Worm (Caenorhabditis elegans) whole organism, L3 larva: ENCODE results near the gene Y10G11A.1.

Experiments
- R02D3.7 ChIP-seq: fragments of 150-350 bp; optimal IDR thresholded peaks from 2 replicates; lab custom pipeline; 2014; ENCODE audit warnings: missing biosample characterization, missing genetic modification characterization
- ZK546.5 ChIP-seq: sonication (generic microtip); optimal IDR thresholded peaks from 2 replicates; lab custom pipeline; 2017; ENCODE audit warnings: missing biosample characterization, missing genetic modification characterization
- aly-2 ChIP-seq: fragments of 150-350 bp; optimal IDR thresholded peaks from 2 replicates; lab custom pipeline; 2014; ENCODE audit warnings: missing biosample characterization, missing genetic modification characterization
- ama-1 ChIP-seq: fragments of 150-350 bp; optimal IDR thresholded peaks from 2 replicates; lab custom pipeline; 2018
- ceh-16 ChIP-seq: sonication (generic microtip); optimal IDR thresholded peaks from 2 replicates; lab custom pipeline; 2017; ENCODE audit warnings: missing biosample characterization, missing genetic modification characterization
- ceh-28 ChIP-seq: fragments of 150-350 bp; optimal IDR thresholded peaks from 2 replicates; lab custom pipeline; 2014; ENCODE audit warnings: missing biosample characterization, missing genetic modification reagents, missing genetic modification characterization
- ceh-82 ChIP-seq: fragments of 150-350 bp; optimal IDR thresholded peaks from 2 replicates; lab custom pipeline; 2014; ENCODE audit warnings: missing biosample characterization, missing genetic modification characterization
- daf-12 ChIP-seq: fragments of 150-350 bp; optimal IDR thresholded peaks from 2 replicates; lab custom pipeline; 2014; ENCODE audit warnings: missing biosample characterization, missing genetic modification reagents, missing genetic modification characterization
- egl-27 ChIP-seq: sonication (generic microtip); optimal IDR thresholded peaks from 4 replicates; lab custom pipeline; 2017; ENCODE audit warnings: missing biosample characterization, missing genetic modification reagents, missing genetic modification characterization
- egl-5 ChIP-seq: fragments of 150-350 bp; optimal IDR thresholded peaks from 2 replicates; lab custom pipeline; 2017; ENCODE audit warnings: missing biosample characterization, missing genetic modification reagents, missing genetic modification characterization, inconsistent platforms
- elt-1 ChIP-seq: fragments of 150-350 bp; optimal IDR thresholded peaks from 2 replicates; lab custom pipeline; 2014; ENCODE audit warnings: missing biosample characterization, missing genetic modification characterization
- elt-2 ChIP-seq: sonication (generic microtip); optimal IDR thresholded peaks from 2 replicates; lab custom pipeline; 2016; ENCODE audit warnings: missing genetic modification reagents, mild to moderate bottlenecking, missing genetic modification characterization, missing compliant biosample characterization
- elt-3 ChIP-seq, 3 experiments: fragments of 150-350 bp in 1 of 3; sonication (generic microtip) in 2 of 3; optimal IDR thresholded peaks; 2 replicates in 2 of 3; 4 replicates in 1 of 3; lab custom pipeline; 2014 to 2017; ENCODE audit warnings: missing biosample characterization in 3 of 3, missing genetic modification characterization in 3 of 3
- eor-1 ChIP-seq, 2 experiments: fragments of 150-350 bp; optimal IDR thresholded peaks; 2 replicates each; lab custom pipeline; 2014 to 2018; ENCODE audit warnings: missing biosample characterization in 2 of 2, missing genetic modification characterization in 2 of 2
- fkh-10 ChIP-seq: sonication (generic microtip); optimal IDR thresholded peaks from 2 replicates; lab custom pipeline; 2017; ENCODE audit warnings: missing biosample characterization, missing genetic modification reagents, missing genetic modification characterization
- fkh-2 ChIP-seq: fragments of 150-350 bp; optimal IDR thresholded peaks from 2 replicates; lab custom pipeline; 2014; ENCODE audit warnings: missing biosample characterization, missing genetic modification reagents, missing genetic modification characterization
- hmg-11 ChIP-seq: sonication (generic microtip); optimal IDR thresholded peaks from 2 replicates; lab custom pipeline; 2016; ENCODE audit warnings: missing genetic modification characterization, missing compliant biosample characterization
- lin-15B ChIP-seq: fragments of 150-350 bp; optimal IDR thresholded peaks from 2 replicates; lab custom pipeline; 2014; ENCODE audit warnings: missing biosample characterization, missing genetic modification characterization
- lin-39 ChIP-seq: fragments of 150-350 bp; optimal IDR thresholded peaks from 2 replicates; lab custom pipeline; 2018; ENCODE audit warnings: missing biosample characterization, missing genetic modification reagents, missing genetic modification characterization
- lsy-12 ChIP-seq: sonication (generic microtip); optimal IDR thresholded peaks from 2 replicates; lab custom pipeline; 2016; ENCODE audit warnings: mild to moderate bottlenecking, missing genetic modification characterization, missing compliant biosample characterization
- nfya-1 ChIP-seq: sonication (generic microtip); optimal IDR thresholded peaks from 2 replicates; lab custom pipeline; 2017; ENCODE audit warnings: missing genetic modification characterization, mild to moderate bottlenecking, missing compliant biosample characterization, antibody characterized with exemption, moderate library complexity; ENCODE audit not compliant: insufficient read depth
- nhr-11 ChIP-seq: fragments of 150-350 bp; optimal IDR thresholded peaks from 2 replicates; lab custom pipeline; 2014; ENCODE audit warnings: missing biosample characterization, missing genetic modification characterization
- nhr-23 ChIP-seq: fragments of 150-350 bp; optimal IDR thresholded peaks from 2 replicates; lab custom pipeline; 2014; ENCODE audit warnings: missing biosample characterization, missing genetic modification reagents, missing genetic modification characterization
- nhr-25 ChIP-seq: sonication (generic microtip); optimal IDR thresholded peaks from 2 replicates; lab custom pipeline; 2017; ENCODE audit warnings: missing biosample characterization, missing genetic modification characterization
- nhr-28 ChIP-seq: fragments of 150-350 bp; optimal IDR thresholded peaks from 2 replicates; lab custom pipeline; 2014; ENCODE audit warnings: missing biosample characterization, missing genetic modification characterization
- nhr-43 ChIP-seq: sonication (generic microtip); optimal IDR thresholded peaks from 2 replicates; lab custom pipeline; 2016; ENCODE audit warnings: mild to moderate bottlenecking, missing genetic modification characterization, missing compliant biosample characterization; ENCODE audit not compliant: poor library complexity, severe bottlenecking
- nhr-67 ChIP-seq: fragments of 150-350 bp; optimal IDR thresholded peaks from 2 replicates; lab custom pipeline; 2014; ENCODE audit warnings: missing biosample characterization, missing genetic modification characterization
- pha-4 ChIP-seq: fragments of 150-350 bp; optimal IDR thresholded peaks from 2 replicates; lab custom pipeline; 2014; ENCODE audit warnings: missing biosample characterization, missing genetic modification reagents, missing genetic modification characterization
- pqm-1 ChIP-seq: fragments of 150-350 bp; optimal IDR thresholded peaks from 2 replicates; lab custom pipeline; 2017; ENCODE audit warnings: missing biosample characterization, missing genetic modification characterization, inconsistent platforms
- skn-1 ChIP-seq: fragments of 150-350 bp; optimal IDR thresholded peaks from 2 replicates; lab custom pipeline; 2014; ENCODE audit warnings: missing biosample characterization, missing genetic modification characterization
- snpc-4 ChIP-seq: fragments of 150-350 bp; optimal IDR thresholded peaks from 2 replicates; lab custom pipeline; 2014; ENCODE audit warnings: missing biosample characterization, missing genetic modification characterization
- tbx-2 ChIP-seq: sonication (generic microtip); optimal IDR thresholded peaks from 2 replicates; lab custom pipeline; 2016; ENCODE audit warnings: mild to moderate bottlenecking, missing genetic modification characterization, missing compliant biosample characterization
- zag-1 ChIP-seq: fragments of 150-350 bp; optimal IDR thresholded peaks from 2 replicates; lab custom pipeline; 2014; ENCODE audit warnings: missing biosample characterization, missing genetic modification characterization
- ztf-4 ChIP-seq: fragments of 150-350 bp; optimal IDR thresholded peaks from 2 replicates; lab custom pipeline; 2014; ENCODE audit warnings: missing biosample characterization, missing genetic modification characterization

Y10G11A.1 gene

ce11 chrIV:16381933-16382591 is 42.4 kb upstream of the Y10G11A.1 start, which contains the start of gene Y7A9D.1 (continued):
- no peak for TF ChIP-seq ceh-28 (tag; lab: Kevin White, UChicago)
- TF ChIP-seq egl-27 = peak; percentile 1
- TF ChIP-seq skn-1 (tag; lab: Kevin White, UChicago) = peak; percentile 53
- TF ChIP-seq tbx-2 (tag; lab: Kevin White, UChicago) = peak; percentile 18
- no peak for TF ChIP-seq ceh-16 (tag; lab: Kevin White, UChicago)
- peak; percentile 24 for TF ChIP-seq elt-2 (tag; lab: Kevin White, UChicago)
- TF ChIP-seq elt-1 (tag; lab: Kevin White, UChicago) = no peak
- no peak for TF ChIP-seq nhr-23 (tag; lab: Kevin White, UChicago)
- no peak for TF ChIP-seq ama-1 (lab: Kevin White, UChicago)
- TF ChIP-seq nhr-43 (tag; lab: Kevin White, UChicago) = peak; percentile 37
- no peak for TF ChIP-seq fkh-2 (tag; lab: Kevin White, UChicago)
- no peak for TF ChIP-seq ZK546.5
- TF ChIP-seq ztf-4 (tag; lab: Kevin White, UChicago) = no peak
- peak; percentile 29 for TF ChIP-seq nhr-25 (tag; lab: Kevin White, UChicago)
- peak; percentile 35 for TF ChIP-seq pha-4 (tag; lab: Kevin White, UChicago)
- TF ChIP-seq nhr-28 (tag; lab: Kevin White, UChicago) = no peak
- TF ChIP-seq nhr-67 = no peak
- TF ChIP-seq, all 47 proteins: peak for 12

- TF ChIP-seq egl-27 = no peak
- no peak for TF ChIP-seq ceh-28 (tag; lab: Kevin White, UChicago)
- TF ChIP-seq, all 47 proteins: peak for 0
Measured at ce11 chrIV:16384665-16385064, 39.8 kb upstream of the Y10G11A.1 start.

DNA sequence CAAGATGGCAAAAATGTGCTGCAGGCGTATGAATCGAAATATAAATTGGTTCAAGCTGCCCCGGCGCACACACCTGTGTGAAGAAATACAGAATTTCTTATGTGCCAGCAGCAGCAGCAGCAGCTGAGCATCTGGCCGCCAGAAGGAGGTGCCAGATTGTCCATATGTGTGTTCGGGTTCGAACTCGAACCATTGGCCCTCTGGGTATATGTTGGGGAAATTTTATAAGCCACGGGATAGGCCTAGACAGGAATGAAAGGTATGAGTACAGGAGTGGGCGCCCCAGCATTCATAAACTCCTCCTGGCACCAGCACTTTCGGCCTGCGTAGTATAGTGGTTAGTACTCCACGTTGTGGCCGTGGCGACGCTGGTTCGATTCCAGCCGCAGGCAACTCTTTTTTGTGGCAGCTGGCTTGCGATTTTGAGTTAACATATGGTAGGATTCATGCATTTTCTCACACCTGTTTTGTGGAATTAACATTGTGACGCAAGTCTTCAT is 36.3 kb upstream of the Y10G11A.1 start:
- TF ChIP-seq lsy-12 (tag; lab: Kevin White, UChicago) (no peak), nhr-25 (tag; lab: Kevin White, UChicago) (no peak), lin-39 (tag; lab: Kevin White, UChicago) (peak; percentile 56), ceh-82 (no peak), nhr-43 (tag; lab: Kevin White, UChicago) (peak; percentile 29), R02D3.7 (tag; lab: Kevin White, UChicago) (no peak), elt-2 (tag; lab: Kevin White, UChicago) (peak; percentile 2), hmg-11 (tag; lab: Kevin White, UChicago) (peak; percentile 77), nfya-1 (peak; percentile 40), pha-4 (tag; lab: Kevin White, UChicago) (peak; percentile 17), lin-15B (tag; lab: Kevin White, UChicago) (peak; percentile 19)
- TF ChIP-seq, all 47 proteins: peak for 7

DNA sequence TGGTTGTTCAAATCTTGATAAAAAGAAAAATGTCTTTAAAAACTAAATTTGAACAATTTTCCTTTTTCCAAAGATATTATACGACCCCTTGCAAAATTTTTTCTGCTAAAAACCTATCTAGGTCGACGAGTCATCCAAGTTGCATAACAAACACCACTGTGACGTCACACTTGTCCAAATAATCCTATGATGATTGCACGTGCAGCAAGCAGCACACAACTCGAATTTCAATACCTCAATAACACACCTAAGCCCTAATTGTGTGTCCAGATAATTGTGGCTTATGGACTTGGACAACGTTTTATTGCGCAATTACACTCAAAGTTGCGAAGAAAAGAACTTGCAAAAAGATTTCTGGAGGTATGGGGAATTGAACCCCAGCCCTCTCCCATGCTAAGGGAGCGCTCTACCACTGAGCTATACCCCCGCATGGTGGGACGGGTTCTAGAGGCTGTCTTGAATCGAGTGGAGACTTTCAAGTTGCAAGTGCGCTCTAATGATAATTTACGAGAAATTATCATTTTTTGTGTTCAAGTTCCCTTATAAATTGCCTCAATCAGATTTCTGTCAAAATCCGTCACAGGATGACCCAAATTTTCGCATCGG is 35.5 kb upstream of the Y10G11A.1 start:
- TF ChIP-seq lin-15B (tag; lab: Kevin White, UChicago) = peak; percentile 59
- TF ChIP-seq nhr-11 (tag; lab: Kevin White, UChicago) = no peak
- peak; percentile 14 for TF ChIP-seq snpc-4 (tag; lab: Kevin White, UChicago)
- TF ChIP-seq nfya-1 = peak; percentile 59
- peak; percentile 18 for TF ChIP-seq ztf-4 (tag; lab: Kevin White, UChicago)
- TF ChIP-seq eor-1 (tag; optimal IDR thresholded peaks at IDR 0.05; lab: Kevin White, UChicago) = no peak
- TF ChIP-seq lsy-12 (tag; lab: Kevin White, UChicago) = peak; percentile 33
- TF ChIP-seq daf-12 (tag; lab: Kevin White, UChicago) = no peak
- no peak for TF ChIP-seq zag-1 (tag; lab: Kevin White, UChicago)
- TF ChIP-seq nhr-23 (tag; lab: Kevin White, UChicago) = peak; percentile 32
- peak; percentile 30 for TF ChIP-seq tbx-2 (tag; lab: Kevin White, UChicago)
- TF ChIP-seq aly-2 (tag; lab: Kevin White, UChicago) = no peak
- peak; percentile 24 for TF ChIP-seq nhr-25 (tag; lab: Kevin White, UChicago)
- TF ChIP-seq egl-5 (tag; lab: Kevin White, UChicago) = peak; percentile 32
- peak; percentile 60 for TF ChIP-seq hmg-11 (tag; lab: Kevin White, UChicago)
- no peak for TF ChIP-seq fkh-10 (GFP tag; lab: Kevin White, UChicago)
- TF ChIP-seq pha-4 (tag; lab: Kevin White, UChicago) = peak; percentile 17
- TF ChIP-seq nhr-43 (tag; lab: Kevin White, UChicago) = peak; percentile 74
- TF ChIP-seq pqm-1 (tag; lab: Kevin White, UChicago) = peak; percentile 31
- TF ChIP-seq skn-1 (tag; lab: Kevin White, UChicago) = peak; percentile 4
- TF ChIP-seq elt-3 (tag; optimal IDR thresholded peaks at IDR 0.05; lab: Kevin White, UChicago) = peak in 1 of 3 experiments; percentile 54
- peak; percentile 67 for TF ChIP-seq lin-39 (tag; lab: Kevin White, UChicago)
- peak; percentile 39 for TF ChIP-seq elt-2 (tag; lab: Kevin White, UChicago)
